Worm (Caenorhabditis elegans): ENCODE results near the gene Y105C5A.8.
"Not testable (repeated sequence)": the region's sequence is repeated elsewhere in the genome, so short reads cannot be mapped to it uniquely, and the experiment has no call there.

DNA sequence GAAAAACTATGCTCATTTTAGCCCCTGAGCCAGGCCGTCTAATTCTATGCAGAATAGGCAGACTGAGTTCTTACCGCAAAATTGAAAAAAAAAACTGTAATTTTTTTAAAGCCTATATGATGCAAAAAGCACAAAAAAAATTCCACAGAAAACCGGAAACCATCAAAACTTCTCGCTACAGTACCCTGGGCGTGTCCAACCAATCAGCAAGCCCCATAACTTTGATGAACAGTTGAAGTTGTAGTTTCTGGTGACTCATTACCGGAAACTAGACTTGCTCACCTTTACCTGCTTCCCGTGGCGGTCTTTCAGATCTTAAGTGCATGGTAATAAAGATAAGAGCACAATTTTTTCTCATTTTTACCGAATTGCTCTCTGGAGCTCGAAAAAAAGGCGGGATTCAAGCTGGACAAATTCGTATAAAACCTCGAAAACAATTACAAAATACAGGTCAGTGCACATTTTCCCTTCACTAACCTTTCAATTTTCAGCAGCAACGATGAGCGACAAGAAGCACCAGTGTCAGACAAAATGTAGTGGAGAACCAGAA is 17.4 kb upstream of the Y105C5A.8 start, which contains the start of gene Y105C5A.1274:
- not testable (repeated sequence) for TF ChIP-seq flt-1 (GFP tag; IDR thresholded peaks at IDR 0.05); tra-4 (tag; optimal IDR thresholded peaks at IDR 0.05); ceh-36 (tag; optimal IDR thresholded peaks at IDR 0.05); ets-7 (tag; optimal IDR thresholded peaks at IDR 0.05)
